Worm (Caenorhabditis elegans): ENCODE data around the gene F01G10.10.

The F01G10.10 gene

DNA sequence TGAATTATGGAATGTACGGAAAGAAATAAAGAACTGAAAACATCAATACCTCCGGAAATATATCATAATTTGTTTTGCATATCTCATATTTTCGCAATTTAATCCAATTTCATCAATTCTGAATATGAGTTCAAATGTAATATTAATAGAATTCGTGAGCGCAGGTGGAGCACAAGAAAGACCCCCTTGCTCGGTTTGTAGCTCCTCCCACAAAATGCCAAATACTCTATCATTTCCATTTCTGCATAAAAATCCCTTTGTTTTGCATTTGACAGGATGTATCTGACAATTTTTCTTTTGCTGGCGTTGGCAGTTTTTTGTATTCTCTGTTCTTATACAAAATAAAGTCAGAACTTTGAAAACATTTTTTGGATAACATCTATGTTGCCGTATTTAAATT lies 29.1 kb downstream of the F01G10.10 start:
- TF ChIP-seq elt-3 (tag; optimal IDR thresholded peaks at IDR 0.05) = no peak
- TF ChIP-seq ces-1 (GFP tag; optimal IDR thresholded peaks at IDR 0.05) = no peak
- TF ChIP-seq mls-2 (tag; optimal IDR thresholded peaks at IDR 0.05) = no peak
- TF ChIP-seq lin-32 (GFP tag; optimal IDR thresholded peaks at IDR 0.05) = no peak

DNA sequence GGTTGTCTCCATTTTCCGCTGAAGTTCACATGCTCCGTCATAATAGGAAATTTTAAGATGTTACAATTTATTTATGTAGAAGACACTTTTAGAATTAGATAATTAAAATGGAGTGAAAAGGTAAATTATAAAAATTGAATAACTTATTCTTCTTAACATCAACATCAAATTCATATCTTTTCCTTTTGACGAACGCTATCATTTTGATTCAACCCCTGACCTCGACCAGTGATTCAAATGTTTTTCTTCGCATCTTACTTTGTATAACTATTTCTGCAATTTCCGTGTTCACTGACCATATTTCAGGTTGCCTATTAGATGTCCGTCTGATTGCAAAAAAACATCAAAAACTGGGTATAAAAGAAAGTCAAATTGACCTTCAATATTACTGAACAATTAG lies 31.0 kb downstream of the F01G10.10 start, which contains the start of gene Y43C5A.7:
Gene Y43C5A.7 (plus strand): TSS at position 301 of the 400 bp plus-strand sequence.
- no peak for TF ChIP-seq nhr-2 (tag; optimal IDR thresholded peaks at IDR 0.05)
- TF ChIP-seq ceh-43 (GFP tag; optimal IDR thresholded peaks at IDR 0.05) = no peak
- no peak for TF ChIP-seq zip-8 (tag; optimal IDR thresholded peaks at IDR 0.05)
- no peak for TF ChIP-seq lin-13 (tag; optimal IDR thresholded peaks at IDR 0.05)
- TF ChIP-seq bed-3 (GFP tag; optimal IDR thresholded peaks at IDR 0.05) = no peak
- no peak for TF ChIP-seq unc-39 (tag; optimal IDR thresholded peaks at IDR 0.05)
- no peak for TF ChIP-seq ces-1 (GFP tag; optimal IDR thresholded peaks at IDR 0.05)
- no peak for TF ChIP-seq ceh-83 (GFP tag; optimal IDR thresholded peaks at IDR 0.05)
- TF ChIP-seq ham-2 (GFP tag; optimal IDR thresholded peaks at IDR 0.05) = no peak
- no peak for TF ChIP-seq mab-5 (tag; optimal IDR thresholded peaks at IDR 0.05)
- no peak for TF ChIP-seq lin-32 (GFP tag; optimal IDR thresholded peaks at IDR 0.05)
- TF ChIP-seq unc-62 (GFP tag; optimal IDR thresholded peaks at IDR 0.05) = no peak
- no peak for TF ChIP-seq sptf-1 (tag; optimal IDR thresholded peaks at IDR 0.05)
- TF ChIP-seq M03D4.4 (tag; optimal IDR thresholded peaks at IDR 0.05) = no peak
- no peak for TF ChIP-seq snpc-4 (tag; optimal IDR thresholded peaks at IDR 0.05)
- TF ChIP-seq mep-1 (tag; optimal IDR thresholded peaks at IDR 0.05) = no peak
- no peak for TF ChIP-seq nhr-76 (tag; optimal IDR thresholded peaks at IDR 0.05)

DNA sequence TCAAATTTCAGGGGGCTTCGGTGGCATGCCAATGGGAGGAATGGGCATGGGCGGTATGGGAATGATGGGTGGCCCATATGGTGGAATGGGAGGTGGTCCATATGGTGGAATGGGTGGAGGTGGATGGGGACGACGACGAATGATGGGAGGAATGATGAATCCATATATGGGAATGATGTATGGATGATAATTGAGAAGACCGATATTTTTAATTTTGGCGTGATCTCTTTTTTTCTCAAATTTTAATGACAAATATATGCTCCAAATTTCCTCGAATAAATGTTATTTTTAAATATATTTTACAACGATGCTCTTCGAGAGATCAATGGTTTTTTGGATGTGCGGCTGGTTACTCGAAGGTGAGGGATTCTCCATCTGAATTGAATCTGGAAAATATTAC lies 31.8 kb downstream of the F01G10.10 start, which contains the start of gene Y43C5A.4:
Gene Y43C5A.4 (plus strand): TSS at position 301 of the 400 bp plus-strand sequence.
- TF ChIP-seq ceh-39 (tag; optimal IDR thresholded peaks at IDR 0.05) = no peak
- TF ChIP-seq sptf-1 (tag; optimal IDR thresholded peaks at IDR 0.05) = no peak
- no peak for TF ChIP-seq nhr-28 (tag; optimal IDR thresholded peaks at IDR 0.05)
- TF ChIP-seq unc-120 (tag; optimal IDR thresholded peaks at IDR 0.05; ENCODE audit: poor library complexity, severe bottlenecking) = no peak
- TF ChIP-seq lsy-2 (tag; optimal IDR thresholded peaks at IDR 0.05) = no peak
- TF ChIP-seq unc-39 (tag; optimal IDR thresholded peaks at IDR 0.05) = no peak
- TF ChIP-seq ceh-43 (GFP tag; optimal IDR thresholded peaks at IDR 0.05) = no peak
- TF ChIP-seq elt-1 (tag; optimal IDR thresholded peaks at IDR 0.05; ENCODE audit: borderline replicate concordance, insufficient read depth) = no peak
- no peak for TF ChIP-seq pha-4 (tag; optimal IDR thresholded peaks at IDR 0.05)
- TF ChIP-seq sem-2 (GFP tag; optimal IDR thresholded peaks at IDR 0.05) = no peak
- no peak for TF ChIP-seq ceh-83 (GFP tag; optimal IDR thresholded peaks at IDR 0.05)
- no peak for TF ChIP-seq unc-62 (GFP tag; optimal IDR thresholded peaks at IDR 0.05)
- TF ChIP-seq lin-32 (GFP tag; optimal IDR thresholded peaks at IDR 0.05) = no peak
- no peak for TF ChIP-seq tbx-8 (GFP tag; optimal IDR thresholded peaks at IDR 0.05)
- TF ChIP-seq mls-2 (tag; optimal IDR thresholded peaks at IDR 0.05) = no peak
- no peak for TF ChIP-seq cnd-1 (tag; optimal IDR thresholded peaks at IDR 0.05)
- no peak for TF ChIP-seq M03D4.4 (tag; optimal IDR thresholded peaks at IDR 0.05)
- TF ChIP-seq elt-3 (tag; optimal IDR thresholded peaks at IDR 0.05) = no peak

DNA sequence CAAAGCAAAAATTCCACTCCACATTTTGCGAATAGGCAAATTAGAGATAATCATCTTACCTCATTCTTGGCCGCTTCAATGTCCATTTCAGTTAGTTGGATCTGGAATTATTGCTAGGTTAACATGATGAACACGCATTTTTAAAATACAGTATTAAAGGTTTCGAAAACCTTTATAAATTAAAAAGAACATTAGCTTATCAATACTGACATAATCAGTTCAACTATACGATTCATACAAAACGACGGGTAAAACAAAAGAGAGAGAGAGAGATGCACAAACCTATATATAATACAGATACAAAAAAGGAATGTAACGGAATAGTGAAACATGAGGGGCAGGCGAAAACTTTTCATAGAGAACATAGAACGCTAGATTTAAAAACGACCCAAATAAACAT lies 35.5 kb downstream of the F01G10.10 start, which contains the start of gene thk-1:
Gene thk-1 (minus strand): TSS at position 101 of the 400 bp plus-strand sequence.
- TF ChIP-seq ceh-39 (tag; optimal IDR thresholded peaks at IDR 0.05) (no peak), ces-1 (GFP tag; optimal IDR thresholded peaks at IDR 0.05) (no peak), zip-8 (tag; optimal IDR thresholded peaks at IDR 0.05) (no peak), nhr-76 (tag; optimal IDR thresholded peaks at IDR 0.05) (no peak), blmp-1 (tag; optimal IDR thresholded peaks at IDR 0.05) (no peak), mls-2 (tag; optimal IDR thresholded peaks at IDR 0.05) (no peak), lin-32 (GFP tag; optimal IDR thresholded peaks at IDR 0.05) (no peak), ceh-83 (GFP tag; optimal IDR thresholded peaks at IDR 0.05) (no peak), lin-13 (tag; optimal IDR thresholded peaks at IDR 0.05) (no peak), nhr-237 (tag; optimal IDR thresholded peaks at IDR 0.05) (no peak), mep-1 (tag; optimal IDR thresholded peaks at IDR 0.05) (no peak), cnd-1 (tag; optimal IDR thresholded peaks at IDR 0.05) (no peak)

DNA sequence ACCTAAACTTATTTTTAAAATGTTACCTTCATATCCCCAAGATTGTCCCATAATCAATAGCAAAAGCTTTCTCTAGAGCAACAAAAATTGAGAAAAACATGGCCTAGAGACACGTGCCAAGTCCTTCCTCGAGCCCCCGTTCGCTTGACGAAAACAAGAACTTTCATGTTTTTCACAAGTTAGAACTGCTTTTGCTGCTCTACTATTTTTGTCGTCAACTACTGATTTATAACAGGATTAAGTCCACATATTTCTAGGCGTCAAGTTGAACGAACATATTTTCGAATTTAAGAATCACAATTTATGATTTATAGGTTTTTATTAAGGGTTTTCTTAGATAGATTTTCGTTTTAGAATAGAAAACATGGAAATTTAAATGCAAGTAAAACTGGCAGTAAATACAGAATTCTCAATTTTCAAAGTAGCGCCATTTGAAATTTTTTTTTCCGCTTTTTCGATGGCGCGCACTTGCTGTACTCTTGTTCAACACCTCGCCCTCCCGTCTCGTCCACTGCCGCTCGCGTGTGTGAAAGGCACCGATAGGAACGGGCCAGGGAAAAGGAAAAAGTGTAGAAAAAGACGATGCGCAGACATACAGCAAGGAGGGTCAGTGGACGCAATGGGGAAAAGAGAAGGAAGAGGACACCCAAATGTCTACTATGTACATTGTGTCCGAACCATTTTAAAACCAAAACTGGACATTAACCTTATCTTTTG lies 38.4 kb downstream of the F01G10.10 start, which contains the start of gene rad-51:
Gene rad-51 (minus strand): TSS at position 51 of the 717 bp plus-strand sequence.
- TF ChIP-seq pha-4 (tag; optimal IDR thresholded peaks at IDR 0.05) (no peak), nhr-2 (tag; optimal IDR thresholded peaks at IDR 0.05) (peak; percentile 18), mep-1 (tag; optimal IDR thresholded peaks at IDR 0.05) (peak; percentile 66), unc-62 (GFP tag; optimal IDR thresholded peaks at IDR 0.05) (no peak), sem-2 (GFP tag; optimal IDR thresholded peaks at IDR 0.05) (no peak), ceh-43 (GFP tag; optimal IDR thresholded peaks at IDR 0.05) (no peak), nhr-28 (tag; optimal IDR thresholded peaks at IDR 0.05) (no peak), unc-120 (tag; optimal IDR thresholded peaks at IDR 0.05; ENCODE audit: poor library complexity, severe bottlenecking) (peak; percentile 57)

Data from whole organism, mixed stage, embryonic.